Worm (Caenorhabditis elegans) whole organism, L4/young adult: ENCODE data around the gene lem-2.

ENCODE experiments used
- W03F9.2 ChIP-seq: fragments of 150-350 bp; optimal IDR thresholded peaks from 2 replicates; lab custom pipeline; 2014; ENCODE audit warnings: missing biosample characterization, missing genetic modification characterization
- dao-5 ChIP-seq: sonication (generic microtip); optimal IDR thresholded peaks from 2 replicates; lab custom pipeline; 2016; ENCODE audit warnings: missing genotype, missing genetic modification characterization, moderate library complexity, missing compliant biosample characterization
- him-1 ChIP-seq: sonication (generic microtip); optimal IDR thresholded peaks from 2 replicates; lab custom pipeline; 2016; ENCODE audit warnings: missing genotype, missing genetic modification reagents, missing genetic modification characterization, missing compliant biosample characterization

The lem-2 gene

ce11 chrII:14102112-14102511 is 38.9 kb downstream of the lem-2 start:
- TF ChIP-seq him-1 (no peak), dao-5 (tag; lab: Kevin White, UChicago) (no peak), W03F9.2 (tag; lab: Kevin White, UChicago) (no peak)

DNA sequence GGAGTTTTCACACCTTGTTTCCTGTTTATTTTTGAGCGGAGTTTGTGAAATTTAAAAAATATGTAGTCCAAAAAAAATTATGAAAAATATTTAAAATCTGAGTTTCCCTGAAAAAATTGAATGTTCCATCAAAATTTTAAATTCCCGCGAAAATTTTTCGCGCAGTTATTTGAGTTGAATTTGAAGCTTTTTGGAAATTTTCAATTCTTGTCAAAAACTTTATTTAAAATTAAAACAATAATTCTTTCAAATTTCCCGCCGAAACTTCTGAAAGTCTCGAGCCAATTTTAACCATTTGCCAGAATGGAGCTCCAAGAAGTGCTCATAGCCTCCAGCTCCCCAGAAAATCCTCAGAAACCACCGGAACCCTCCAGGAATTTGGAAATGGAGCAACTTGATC is 41.2 kb downstream of the lem-2 start, which contains the start of gene gur-4:
Gene gur-4 (plus strand): TSS at position 301 of the 400 bp plus-strand sequence.
- TF ChIP-seq W03F9.2 (tag; lab: Kevin White, UChicago) (no peak), him-1 (no peak), dao-5 (tag; lab: Kevin White, UChicago) (no peak)

ce11 chrII:14106164-14106563 is 42.9 kb downstream of the lem-2 start:
- TF ChIP-seq dao-5 (tag; lab: Kevin White, UChicago) (no peak), him-1 (no peak), W03F9.2 (tag; lab: Kevin White, UChicago) (no peak)

- no peak for TF ChIP-seq him-1
- no peak for TF ChIP-seq dao-5 (tag; lab: Kevin White, UChicago)
- TF ChIP-seq W03F9.2 (tag; lab: Kevin White, UChicago), result no peak
Observed at ce11 chrII:14109184-14109664, 46.0 kb downstream of the lem-2 start, which contains the start of gene cpg-7. Gene cpg-7, minus strand, starts transcription at chrII:14109234.

- no peak for TF ChIP-seq dao-5 (tag; lab: Kevin White, UChicago)
- TF ChIP-seq W03F9.2 (tag; lab: Kevin White, UChicago), result no peak
- TF ChIP-seq him-1, result no peak
Observed at ce11 chrII:14112842-14113241, 49.6 kb downstream of the lem-2 start.
